Fruit fly (Drosophila melanogaster) whole organism, adult: ENCODE data around the gene CG11563.

ENCODE experiments used
- CG11617 ChIP-seq: fragments of 200-800 bp; sonication (Bioruptor generic); optimal IDR thresholded peaks from 2 replicates; lab custom pipeline; 2017; ENCODE audit warnings: mild to moderate bottlenecking, missing biosample characterization, missing genetic modification reagents, missing genetic modification characterization
- CG12768 ChIP-seq: fragments of 200-800 bp; sonication (Bioruptor generic); optimal IDR thresholded peaks from 2 replicates; lab custom pipeline; 2017; ENCODE audit warnings: missing biosample characterization, missing genetic modification characterization, mild to moderate bottlenecking, moderate library complexity, missing genetic modification reagents
- CG14711 ChIP-seq: fragments of 200-800 bp; sonication (Bioruptor generic); optimal IDR thresholded peaks from 2 replicates; lab custom pipeline; 2018; ENCODE audit warnings: missing biosample characterization, mild to moderate bottlenecking, missing genetic modification characterization, moderate library complexity
- CG1620 ChIP-seq: fragments of 200-800 bp; sonication (Bioruptor generic); optimal IDR thresholded peaks from 2 replicates; lab custom pipeline; 2016; ENCODE audit warnings: missing biosample characterization, missing genetic modification characterization
- CG33017 ChIP-seq: fragments of 200-800 bp; sonication (Bioruptor generic); optimal IDR thresholded peaks from 2 replicates; lab custom pipeline; 2018; ENCODE audit warnings: missing biosample characterization, mild to moderate bottlenecking, missing genetic modification characterization, moderate library complexity
- CG5204 ChIP-seq: fragments of 200-800 bp; sonication (Bioruptor generic); optimal IDR thresholded peaks from 2 replicates; lab custom pipeline; 2016; ENCODE audit warnings: missing biosample characterization, missing genetic modification characterization
- CG7045 ChIP-seq: fragments of 200-800 bp; sonication (Bioruptor generic); optimal IDR thresholded peaks from 2 replicates; lab custom pipeline; 2017; ENCODE audit warnings: missing biosample characterization, mild to moderate bottlenecking, missing genetic modification characterization
- CG7101 ChIP-seq: fragments of 200-800 bp; sonication (Bioruptor generic); optimal IDR thresholded peaks from 2 replicates; lab custom pipeline; 2018; ENCODE audit warnings: missing biosample characterization, mild to moderate bottlenecking, missing genetic modification characterization, moderate library complexity
- Clk ChIP-seq: fragments of 200-800 bp; sonication (Bioruptor generic); optimal IDR thresholded peaks from 2 replicates; lab custom pipeline; 2017; ENCODE audit warnings: missing biosample characterization, missing genetic modification characterization
- Crg-1 ChIP-seq: fragments of 200-800 bp; sonication (Bioruptor generic); optimal IDR thresholded peaks from 2 replicates; lab custom pipeline; 2016; ENCODE audit warnings: missing biosample characterization, missing genetic modification characterization
- Hr96 ChIP-seq: fragments of 200-800 bp; sonication (Bioruptor generic); optimal IDR thresholded peaks from 2 replicates; lab custom pipeline; 2016; ENCODE audit warnings: missing biosample characterization, missing genetic modification characterization
- Mnt ChIP-seq: fragments of 200-800 bp; sonication (Bioruptor generic); optimal IDR thresholded peaks from 2 replicates; lab custom pipeline; 2016; ENCODE audit warnings: missing biosample characterization, mild to moderate bottlenecking, missing genetic modification characterization
- bab1 ChIP-seq: fragments of 200-800 bp; sonication (Bioruptor generic); optimal IDR thresholded peaks from 3 replicates; lab custom pipeline; 2019; ENCODE audit warnings: missing biosample characterization, mild to moderate bottlenecking, missing genetic modification characterization, moderate library complexity
- cic ChIP-seq: fragments of 200-800 bp; sonication (Bioruptor generic); optimal IDR thresholded peaks from 2 replicates; lab custom pipeline; 2017; ENCODE audit warnings: missing biosample characterization, mild to moderate bottlenecking, missing genetic modification characterization, moderate library complexity
- cnc ChIP-seq, 2 experiments: fragments of >200 bp; optimal IDR thresholded peaks; 2 replicates each; lab custom pipeline; 2017
- kay ChIP-seq: fragments of 200-800 bp; sonication (Bioruptor generic); peaks from one replicate; lab custom pipeline; 2016; ENCODE audit warnings: missing biosample characterization, missing genetic modification characterization, borderline replicate concordance
- ovo ChIP-seq: fragments of 200-800 bp; sonication (Bioruptor generic); optimal IDR thresholded peaks from 2 replicates; lab custom pipeline; 2016; ENCODE audit warnings: missing biosample characterization, missing genetic modification characterization
- pad ChIP-seq: fragments of 200-800 bp; sonication (Bioruptor generic); optimal IDR thresholded peaks from 3 replicates; lab custom pipeline; 2017; ENCODE audit warnings: missing biosample characterization, missing genetic modification characterization, mild to moderate bottlenecking, moderate library complexity, missing genetic modification reagents
- tj ChIP-seq: fragments of 200-800 bp; sonication (Bioruptor generic); optimal IDR thresholded peaks from 3 replicates; lab custom pipeline; 2017; ENCODE audit warnings: missing biosample characterization, mild to moderate bottlenecking, missing genetic modification characterization, moderate library complexity
- toe ChIP-seq: fragments of 200-800 bp; sonication (Bioruptor generic); optimal IDR thresholded peaks from 2 replicates; lab custom pipeline; 2016; ENCODE audit warnings: missing biosample characterization, missing genetic modification characterization

Gene CG11563

DNA sequence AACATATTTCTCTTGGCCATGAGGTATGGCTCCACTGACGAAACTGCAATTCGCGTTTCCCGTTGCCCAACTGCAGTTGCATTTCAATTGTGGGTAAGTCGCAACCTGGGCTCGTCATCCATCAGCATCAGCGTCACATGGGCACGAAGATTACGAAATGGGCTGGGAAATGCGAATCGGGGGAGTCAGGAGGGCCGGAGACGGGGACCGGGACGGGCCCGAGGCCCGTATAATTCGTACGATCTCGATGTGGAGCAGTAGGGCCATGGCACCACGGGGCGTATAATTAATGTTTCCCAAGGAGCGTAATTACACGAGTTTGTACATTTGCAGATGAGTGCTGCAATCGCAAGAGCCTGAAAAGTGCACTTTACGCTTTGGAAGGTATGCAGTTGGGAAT is 28.3 kb downstream of the CG11563 start:
- no peak for TF ChIP-seq cnc (optimal IDR thresholded peaks at IDR 0.05; lab: Kevin White, UChicago)
- no peak for TF ChIP-seq tj (GFP tag; lab: Kevin White, UChicago)
- TF ChIP-seq Mnt (GFP tag; lab: Kevin White, UChicago) = no peak
- no peak for TF ChIP-seq cic (GFP tag; lab: Kevin White, UChicago)
- no peak for TF ChIP-seq CG5204 (GFP tag; lab: Kevin White, UChicago)
- TF ChIP-seq CG14711 (tag; lab: Kevin White, UChicago) = no peak
- no peak for TF ChIP-seq toe (GFP tag; lab: Kevin White, UChicago)
- no peak for TF ChIP-seq Crg-1
- TF ChIP-seq CG7045 (GFP tag; lab: Kevin White, UChicago) = no peak

DNA sequence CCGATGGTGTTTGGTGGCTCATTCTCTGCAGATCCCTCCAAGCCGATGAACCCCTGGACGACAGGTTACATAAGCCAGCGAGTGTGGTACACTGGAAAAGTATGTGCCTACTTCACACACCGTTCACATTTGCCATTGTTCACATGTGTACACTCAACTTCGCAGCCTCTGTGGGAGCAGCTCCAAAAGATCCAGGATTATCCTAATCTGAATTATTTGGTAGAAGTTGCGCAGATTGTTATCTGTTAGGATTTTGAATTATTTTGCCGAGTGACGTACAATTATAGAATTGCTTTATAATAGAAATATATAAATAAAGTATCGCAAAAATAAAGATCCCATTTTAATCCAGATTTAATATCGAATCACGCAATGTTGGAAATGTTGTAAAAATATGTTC is 30.7 kb downstream of the CG11563 start:
- TF ChIP-seq cnc (optimal IDR thresholded peaks at IDR 0.05; lab: Kevin White, UChicago) (no peak), Clk (GFP tag; lab: Kevin White, UChicago) (no peak), CG1620 (no peak), Crg-1 (no peak), cic (GFP tag; lab: Kevin White, UChicago) (no peak), bab1 (no peak), toe (GFP tag; lab: Kevin White, UChicago) (no peak), CG14711 (tag; lab: Kevin White, UChicago) (no peak), Hr96 (no peak), CG7101 (no peak)

DNA sequence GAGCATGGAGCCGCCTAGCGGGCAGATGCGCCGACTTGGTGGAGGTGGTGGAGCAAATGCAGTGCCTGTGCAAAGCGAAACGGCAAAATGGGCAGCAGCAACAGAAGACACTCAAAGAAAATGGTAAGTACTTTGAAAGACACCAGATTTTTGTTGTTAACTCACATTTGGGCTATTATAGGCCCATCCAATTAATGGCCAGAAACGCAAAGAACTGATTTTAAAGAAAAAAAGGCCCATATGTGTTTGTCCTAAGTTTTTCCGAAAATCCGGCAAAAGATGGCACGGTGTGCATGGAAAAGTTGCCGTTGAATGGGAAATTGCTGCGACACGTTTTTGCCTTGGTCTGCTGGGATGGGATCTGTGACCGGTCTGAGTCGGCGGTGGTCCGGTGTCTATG is 31.4 kb downstream of the CG11563 start:
- TF ChIP-seq CG1620 (no peak), CG33017 (no peak), CG11617 (GFP tag; lab: Kevin White, UChicago) (no peak), pad (no peak), CG14711 (tag; lab: Kevin White, UChicago) (no peak), Clk (GFP tag; lab: Kevin White, UChicago) (no peak), ovo (GFP tag; lab: Kevin White, UChicago) (no peak), CG12768 (GFP tag; lab: Kevin White, UChicago) (no peak), cic (GFP tag; lab: Kevin White, UChicago) (no peak), Mnt (GFP tag; lab: Kevin White, UChicago) (no peak), CG7101 (no peak), cnc (optimal IDR thresholded peaks at IDR 0.05; lab: Kevin White, UChicago) (no peak), toe (GFP tag; lab: Kevin White, UChicago) (no peak), bab1 (no peak), CG7045 (GFP tag; lab: Kevin White, UChicago) (no peak), CG5204 (GFP tag; lab: Kevin White, UChicago) (no peak), tj (GFP tag; lab: Kevin White, UChicago) (no peak), Hr96 (no peak), Crg-1 (no peak)

DNA sequence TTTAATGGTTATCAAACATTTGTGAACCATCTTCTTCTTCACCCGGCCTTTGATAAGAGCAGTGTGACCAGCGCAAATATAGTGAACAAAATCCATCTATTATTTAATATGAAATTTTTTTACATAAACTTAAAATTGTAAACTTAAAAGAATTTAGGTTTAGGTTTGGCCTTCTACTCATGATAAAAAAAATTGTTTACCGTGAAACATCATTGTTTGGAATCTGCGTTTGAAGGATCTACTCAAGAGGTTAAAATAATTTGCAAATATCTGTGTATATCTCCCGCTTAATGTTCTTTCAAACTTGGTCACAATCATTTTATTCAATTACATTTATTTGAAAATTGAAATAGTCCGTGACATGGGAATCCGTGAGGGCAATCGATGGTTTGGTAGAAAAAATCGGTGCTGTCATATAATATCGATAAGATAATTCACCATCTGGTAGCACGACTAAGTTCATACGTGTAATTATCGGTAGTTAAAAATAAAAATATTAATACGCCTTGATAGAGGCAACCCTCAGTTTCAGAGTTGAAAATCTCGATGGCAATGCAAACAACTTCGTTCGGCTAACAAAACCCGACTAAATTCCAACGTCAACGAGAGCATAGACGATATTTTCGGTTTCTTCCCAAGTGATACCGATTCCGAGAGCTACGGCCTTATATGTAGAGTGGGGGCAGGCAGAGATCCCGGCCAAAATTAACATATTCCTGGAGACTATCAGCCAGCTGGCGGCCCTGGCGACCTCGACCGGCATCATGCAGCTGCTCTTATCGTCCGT is 35.1 kb downstream of the CG11563 start, which contains the start of the genes betaGlu and sip3:
Gene betaGlu (minus strand): TSS at position 59 of the 787 bp plus-strand sequence.
Gene sip3 (plus strand): TSS at position 430 of the 787 bp plus-strand sequence.
- TF ChIP-seq CG7101 (no peak), CG11617 (GFP tag; lab: Kevin White, UChicago) (peak; percentile 31), toe (GFP tag; lab: Kevin White, UChicago) (peak; percentile 61), cic (GFP tag; lab: Kevin White, UChicago) (no peak), kay (GFP tag; lab: Kevin White, UChicago) (peak; percentile 96), CG14711 (tag; lab: Kevin White, UChicago) (no peak), pad (peak; percentile 7), bab1 (peak; percentile 32), Hr96 (no peak), CG1620 (peak; percentile 7), Crg-1 (no peak)

DNA sequence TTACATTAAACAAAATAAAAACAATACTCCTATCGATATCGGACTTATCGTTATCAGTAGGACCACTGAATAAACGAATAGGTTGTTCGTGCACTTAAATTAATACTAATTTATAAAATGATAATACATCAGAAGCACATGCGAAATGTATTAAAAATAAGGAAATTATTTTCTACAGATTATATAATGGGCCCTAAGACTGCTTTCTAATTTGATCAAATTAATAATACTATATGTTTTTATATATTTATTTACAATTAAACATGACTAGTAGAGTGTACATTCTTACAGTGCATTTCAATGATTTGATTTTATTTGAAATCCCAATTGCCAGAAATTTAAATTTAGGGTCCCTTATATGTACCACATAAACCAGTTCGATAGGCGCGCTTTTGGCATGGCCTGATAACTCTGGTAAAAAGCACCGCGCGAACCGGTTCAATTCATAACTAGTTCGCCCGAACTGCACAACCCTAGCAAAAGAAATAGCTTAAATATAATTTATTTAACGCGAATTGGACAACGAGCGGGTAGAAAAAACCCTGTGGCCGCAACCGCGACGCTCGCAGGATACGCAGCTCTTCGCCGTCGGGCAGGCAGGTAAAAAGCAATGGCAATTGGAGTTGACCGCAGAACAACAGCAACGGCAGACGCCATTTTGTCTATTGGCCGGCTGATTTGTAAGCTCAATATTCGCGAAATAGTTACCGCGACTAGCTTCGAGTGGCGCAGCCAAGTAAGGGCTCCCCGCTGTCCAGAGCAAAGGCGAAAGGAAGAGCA is 39.9 kb downstream of the CG11563 start, which contains the start of the genes CG2126 and faf:
Gene CG2126 (minus strand): TSS at position 70 of the 780 bp plus-strand sequence.
Gene faf (plus strand): TSS at position 438 of the 780 bp plus-strand sequence.
- TF ChIP-seq tj (GFP tag; lab: Kevin White, UChicago) = peak; percentile 47
- TF ChIP-seq bab1 = peak; percentile 77
- peak; percentile 66 for TF ChIP-seq Crg-1
- TF ChIP-seq cic (GFP tag; lab: Kevin White, UChicago) = peak; percentile 29
- TF ChIP-seq Clk (GFP tag; lab: Kevin White, UChicago) = peak; percentile 54
- TF ChIP-seq toe (GFP tag; lab: Kevin White, UChicago) = no peak
- peak; percentile 76 for TF ChIP-seq CG33017
- TF ChIP-seq cnc (optimal IDR thresholded peaks at IDR 0.05; lab: Kevin White, UChicago) = no peak
- TF ChIP-seq CG7101 = peak; percentile 83
- peak; percentile 50 for TF ChIP-seq pad
- peak; percentile 60 for TF ChIP-seq Mnt (GFP tag; lab: Kevin White, UChicago)
- TF ChIP-seq CG7045 (GFP tag; lab: Kevin White, UChicago) = peak; percentile 76
- TF ChIP-seq CG1620 = peak; percentile 72
- TF ChIP-seq Hr96 = no peak
- TF ChIP-seq kay (GFP tag; lab: Kevin White, UChicago) = no peak
- peak; percentile 64 for TF ChIP-seq CG12768 (GFP tag; lab: Kevin White, UChicago)
- no peak for TF ChIP-seq CG5204 (GFP tag; lab: Kevin White, UChicago)
- peak; percentile 99 for TF ChIP-seq CG14711 (tag; lab: Kevin White, UChicago)
- peak; percentile 48 for TF ChIP-seq ovo (GFP tag; lab: Kevin White, UChicago)
- TF ChIP-seq CG11617 (GFP tag; lab: Kevin White, UChicago) = peak; percentile 83
